Worm (Caenorhabditis elegans) whole organism, L4/young adult: ENCODE data around the gene ZK105.14.

Source experiments
- W03F9.2 ChIP-seq: fragments of 150-350 bp; optimal IDR thresholded peaks from 2 replicates; lab custom pipeline; 2014; ENCODE audit warnings: missing biosample characterization, missing genetic modification characterization
- dao-5 ChIP-seq: sonication (generic microtip); optimal IDR thresholded peaks from 2 replicates; lab custom pipeline; 2016; ENCODE audit warnings: missing genotype, missing genetic modification characterization, moderate library complexity, missing compliant biosample characterization
- him-1 ChIP-seq: sonication (generic microtip); optimal IDR thresholded peaks from 2 replicates; lab custom pipeline; 2016; ENCODE audit warnings: missing genotype, missing genetic modification reagents, missing genetic modification characterization, missing compliant biosample characterization

ZK105.14 gene

ce11 chrV:7721945-7722344 lies at the start of gene ZK105.14:
ZK105.14 (minus strand) TSS chrV:7722045.
- TF ChIP-seq dao-5 (tag; lab: Kevin White, UChicago): no peak
- TF ChIP-seq W03F9.2 (tag; lab: Kevin White, UChicago): no peak
- TF ChIP-seq him-1: no peak

- TF ChIP-seq dao-5 (tag; lab: Kevin White, UChicago): no peak
- no peak for TF ChIP-seq him-1
- no peak for TF ChIP-seq W03F9.2 (tag; lab: Kevin White, UChicago)
These were observed 49.1 kb upstream of the ZK105.14 start, which contains the start of gene frpr-3 for ce11 chrV:7770961-7771360. frpr-3 (plus strand) TSS chrV:7771261.

DNA sequence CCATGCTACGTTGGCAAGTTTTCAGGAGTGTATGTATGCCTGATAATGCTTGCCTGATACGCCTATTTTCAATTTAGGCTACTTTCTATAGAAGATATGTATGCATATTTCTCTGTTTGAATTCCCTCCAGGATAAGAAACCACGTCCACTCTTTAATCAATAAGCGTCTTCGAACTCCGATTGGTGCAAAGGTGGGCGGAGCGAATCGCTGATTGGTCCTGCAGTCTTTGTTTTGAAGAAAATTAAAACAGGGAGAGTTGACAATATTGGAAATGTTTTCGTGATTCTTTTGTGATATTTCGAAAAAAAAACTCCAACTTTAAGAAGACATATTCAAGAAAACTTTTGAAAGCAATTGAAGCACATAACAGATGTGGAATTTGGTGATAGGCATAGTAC lies 40.1 kb upstream of the ZK105.14 start:
- TF ChIP-seq him-1 (no peak), dao-5 (tag; lab: Kevin White, UChicago) (no peak), W03F9.2 (tag; lab: Kevin White, UChicago) (no peak)

DNA sequence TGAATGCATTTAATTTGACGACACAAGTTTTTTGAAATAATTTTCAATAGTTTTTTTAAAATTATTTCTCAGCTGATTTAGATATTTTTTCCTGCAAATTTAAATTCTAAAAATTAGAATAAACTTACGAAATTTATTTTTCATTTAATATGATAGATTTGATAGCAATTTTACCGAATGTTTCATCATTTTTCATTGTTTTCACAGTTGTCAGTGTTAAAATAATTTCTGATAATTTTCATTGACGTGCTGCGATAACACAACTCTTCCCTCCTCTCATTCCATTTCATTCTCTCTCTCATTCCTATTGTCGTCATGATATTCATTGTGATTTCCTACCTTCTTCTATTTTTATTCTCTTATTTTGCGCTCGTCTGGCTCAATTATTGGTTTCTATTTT lies 38.3 kb upstream of the ZK105.14 start, which contains the start of gene hint-3:
Gene hint-3, plus strand, starts transcription at position 301 of the 400 bp plus-strand sequence.
- TF ChIP-seq him-1 (no peak), W03F9.2 (tag; lab: Kevin White, UChicago) (no peak), dao-5 (tag; lab: Kevin White, UChicago) (no peak)

- TF ChIP-seq dao-5 (tag; lab: Kevin White, UChicago): no peak
- no peak for TF ChIP-seq him-1
- no peak for TF ChIP-seq W03F9.2 (tag; lab: Kevin White, UChicago)
These were observed 37.4 kb upstream of the ZK105.14 start for ce11 chrV:7759270-7759669.

ce11 chrV:7755991-7756390 lies 34.1 kb upstream of the ZK105.14 start:
- TF ChIP-seq him-1 (no peak), W03F9.2 (tag; lab: Kevin White, UChicago) (no peak)

DNA sequence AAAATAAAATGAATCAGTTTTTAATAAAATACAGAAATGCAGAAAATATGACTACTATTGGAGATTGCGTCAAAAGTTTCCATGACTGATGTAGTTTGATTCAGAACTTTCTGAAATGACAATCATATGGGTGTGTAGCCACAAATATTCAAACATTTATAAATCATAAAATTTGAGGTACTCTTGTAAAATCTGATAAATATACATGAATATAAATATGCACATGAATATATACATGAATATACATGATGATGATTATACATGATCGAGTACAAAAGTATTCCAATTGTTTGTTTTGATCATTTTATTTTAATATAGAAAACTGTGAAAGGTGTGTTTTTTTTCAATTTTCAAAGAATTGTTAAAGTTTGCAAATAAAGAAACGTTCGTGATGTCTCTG lies 32.7 kb upstream of the ZK105.14 start, which contains the start of gene T05B11.4:
Gene T05B11.4, minus strand, starts transcription at position 101 of the 400 bp plus-strand sequence.
- TF ChIP-seq dao-5 (tag; lab: Kevin White, UChicago) (no peak), W03F9.2 (tag; lab: Kevin White, UChicago) (no peak), him-1 (no peak)

ce11 chrV:7749708-7750107 lies 27.9 kb upstream of the ZK105.14 start:
- no peak for TF ChIP-seq dao-5 (tag; lab: Kevin White, UChicago)

- TF ChIP-seq W03F9.2 (tag; lab: Kevin White, UChicago) (no peak), him-1 (no peak), dao-5 (tag; lab: Kevin White, UChicago) (no peak)
These were observed 26.3 kb upstream of the ZK105.14 start for ce11 chrV:7747987-7748607.

DNA sequence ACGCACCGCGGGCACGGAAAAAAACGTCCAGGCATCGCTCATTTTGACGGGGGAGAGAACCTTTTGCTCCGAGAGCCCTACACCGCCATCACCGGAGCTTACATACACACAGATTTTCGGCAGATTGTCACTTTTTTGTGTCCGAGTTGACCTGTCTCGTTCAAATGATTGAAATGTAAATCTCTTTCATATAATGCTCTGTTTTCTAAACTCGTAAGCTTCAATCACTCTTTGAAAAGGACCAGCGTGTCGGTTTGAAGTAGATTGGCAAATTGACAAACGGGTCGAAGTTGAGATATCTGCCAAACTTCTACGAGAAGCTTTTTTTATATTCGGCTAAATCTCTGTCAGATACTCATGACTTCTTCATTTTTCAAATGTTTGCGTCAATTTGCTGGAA lies 25.3 kb upstream of the ZK105.14 start:
- TF ChIP-seq W03F9.2 (tag; lab: Kevin White, UChicago) (no peak), dao-5 (tag; lab: Kevin White, UChicago) (no peak), him-1 (no peak)

DNA sequence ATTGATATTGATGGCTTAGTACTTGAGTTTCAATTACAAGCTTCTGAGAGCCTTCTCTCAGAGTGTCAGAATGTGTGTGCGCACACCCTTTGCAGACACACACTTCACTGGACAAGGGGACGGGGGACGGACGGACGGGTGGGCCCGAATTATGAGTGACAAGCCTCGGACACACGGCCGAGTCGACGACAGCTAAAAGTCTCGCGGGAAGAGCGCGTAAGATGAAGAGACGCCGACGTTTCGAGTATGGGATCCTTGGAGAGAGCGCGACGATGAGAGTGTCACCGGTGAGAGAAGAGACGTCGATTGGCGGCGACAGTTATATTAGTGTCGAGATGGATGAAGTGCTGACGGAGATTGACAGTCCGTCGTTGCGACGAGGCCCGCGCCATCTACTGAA lies 24.1 kb upstream of the ZK105.14 start:
- no peak for TF ChIP-seq dao-5 (tag; lab: Kevin White, UChicago)
- TF ChIP-seq W03F9.2 (tag; lab: Kevin White, UChicago): no peak
- no peak for TF ChIP-seq him-1

DNA sequence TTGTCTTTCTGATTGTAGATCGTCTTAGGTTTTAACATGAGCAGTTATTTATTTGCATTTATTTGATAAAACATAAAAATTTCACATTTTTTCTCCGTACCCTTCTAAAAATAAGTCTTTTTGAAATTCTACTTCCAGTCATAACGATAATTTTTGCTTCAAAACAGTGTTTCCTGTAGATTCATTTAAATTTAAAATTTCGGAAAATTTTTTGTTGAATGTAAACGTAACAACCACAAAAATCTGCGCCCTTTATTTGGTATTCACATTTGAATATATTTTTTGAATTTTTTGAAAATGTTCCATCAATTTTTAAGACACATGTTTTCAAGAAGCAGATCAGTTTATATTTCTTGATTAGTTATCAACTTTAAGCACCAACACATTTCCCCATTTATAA lies 23.5 kb upstream of the ZK105.14 start:
- no peak for TF ChIP-seq him-1
- TF ChIP-seq dao-5 (tag; lab: Kevin White, UChicago): no peak
- no peak for TF ChIP-seq W03F9.2 (tag; lab: Kevin White, UChicago)

- no peak for TF ChIP-seq him-1
- TF ChIP-seq W03F9.2 (tag; lab: Kevin White, UChicago): no peak
These were observed 22.2 kb upstream of the ZK105.14 start for ce11 chrV:7744068-7744467.

DNA sequence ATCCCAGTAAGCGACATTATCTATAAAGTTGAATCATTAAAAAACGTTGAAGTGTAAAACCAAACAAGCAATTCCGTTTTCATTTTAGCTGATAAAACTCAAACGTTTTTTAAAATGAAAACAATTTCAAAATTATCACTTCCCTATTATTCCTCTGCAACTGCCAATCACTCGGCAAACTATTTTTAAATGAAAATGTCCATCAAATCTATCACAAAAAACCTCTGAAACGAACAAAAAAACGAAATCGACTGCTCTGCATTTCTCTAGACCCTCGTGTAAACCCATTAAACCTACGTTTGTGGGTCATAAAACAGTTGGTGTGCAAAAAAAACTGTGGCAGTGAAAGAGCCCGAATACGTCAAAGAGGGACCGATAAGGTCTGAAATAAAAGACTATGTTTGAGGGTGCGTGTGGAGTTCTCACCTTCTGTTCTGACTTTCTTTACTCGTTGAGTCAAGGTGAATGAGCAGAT lies 20.7 kb upstream of the ZK105.14 start, which contains the start of gene fbxl-5:
Gene fbxl-5, plus strand, starts transcription at position 425 of the 475 bp plus-strand sequence.
- TF ChIP-seq him-1 (no peak), W03F9.2 (tag; lab: Kevin White, UChicago) (no peak), dao-5 (tag; lab: Kevin White, UChicago) (no peak)

DNA sequence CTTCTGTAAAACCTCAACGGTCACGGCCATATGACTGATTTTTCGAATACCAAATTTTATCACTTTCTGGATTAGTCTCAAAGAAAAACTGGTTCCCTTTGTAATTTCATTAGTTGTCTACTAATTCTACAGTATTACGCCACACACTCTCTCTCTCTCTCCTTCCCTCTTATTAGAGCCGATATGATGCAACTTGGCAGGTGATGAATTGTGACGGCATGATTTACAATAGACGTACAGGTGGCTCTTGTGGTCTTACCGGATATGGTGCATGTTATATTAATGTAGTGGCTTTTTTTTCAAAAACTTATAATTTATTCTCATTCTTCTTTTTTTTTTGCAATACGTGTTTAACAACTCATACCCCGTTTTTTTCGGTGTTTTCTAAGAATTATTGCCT lies 20.1 kb upstream of the ZK105.14 start:
- TF ChIP-seq dao-5 (tag; lab: Kevin White, UChicago) (no peak), him-1 (no peak), W03F9.2 (tag; lab: Kevin White, UChicago) (no peak)
